Fruit fly (Drosophila melanogaster) S2 (cell line): Measurements from ENCODE around the gene trc.

Experiments used
- CG8478 ChIP-seq: fragments of >200 bp; optimal IDR thresholded peaks from 2 replicates; lab custom pipeline; 2018
- CTCF ChIP-seq, 2 experiments: fragments of >200 bp; optimal IDR thresholded peaks; 2 replicates each; lab custom pipeline; 2018

trc gene

dm6 chr3L:19836375-19836937 is 2.4 kb upstream of the trc start, which contains the start of gene kto:
Gene kto, plus strand, starts transcription at chr3L:19836614.
- TF ChIP-seq CG8478, result no peak
- no peak for TF ChIP-seq CTCF (optimal IDR thresholded peaks at IDR 0.05; lab: Kevin White, UChicago)

dm6 chr3L:19833227-19833626 is 877 bp downstream of the trc start:
- TF ChIP-seq CTCF (optimal IDR thresholded peaks at IDR 0.05; lab: Kevin White, UChicago) (no peak), CG8478 (no peak)

dm6 chr3L:19818701-19819100 is 15.4 kb downstream of the trc start:
- TF ChIP-seq CG8478 (no peak), CTCF (optimal IDR thresholded peaks at IDR 0.05; lab: Kevin White, UChicago) (no peak)

- TF ChIP-seq CTCF (optimal IDR thresholded peaks at IDR 0.05; lab: Kevin White, UChicago) (peak in 1 of 2 experiments; percentile 9), CG8478 (no peak)
These were observed 16.1 kb downstream of the trc start, which contains the start of the genes Fibp and Deaf1 for dm6 chr3L:19817807-19818531. Gene Fibp, minus strand, starts transcription at chr3L:19817967. Gene Deaf1, plus strand, starts transcription at chr3L:19818174.

- TF ChIP-seq CG8478 (no peak), CTCF (optimal IDR thresholded peaks at IDR 0.05; lab: Kevin White, UChicago) (no peak)
These were observed 18.5 kb downstream of the trc start, which contains the start of gene cyc for dm6 chr3L:19815472-19816150. Gene cyc, minus strand, starts transcription at chr3L:19815938.

DNA sequence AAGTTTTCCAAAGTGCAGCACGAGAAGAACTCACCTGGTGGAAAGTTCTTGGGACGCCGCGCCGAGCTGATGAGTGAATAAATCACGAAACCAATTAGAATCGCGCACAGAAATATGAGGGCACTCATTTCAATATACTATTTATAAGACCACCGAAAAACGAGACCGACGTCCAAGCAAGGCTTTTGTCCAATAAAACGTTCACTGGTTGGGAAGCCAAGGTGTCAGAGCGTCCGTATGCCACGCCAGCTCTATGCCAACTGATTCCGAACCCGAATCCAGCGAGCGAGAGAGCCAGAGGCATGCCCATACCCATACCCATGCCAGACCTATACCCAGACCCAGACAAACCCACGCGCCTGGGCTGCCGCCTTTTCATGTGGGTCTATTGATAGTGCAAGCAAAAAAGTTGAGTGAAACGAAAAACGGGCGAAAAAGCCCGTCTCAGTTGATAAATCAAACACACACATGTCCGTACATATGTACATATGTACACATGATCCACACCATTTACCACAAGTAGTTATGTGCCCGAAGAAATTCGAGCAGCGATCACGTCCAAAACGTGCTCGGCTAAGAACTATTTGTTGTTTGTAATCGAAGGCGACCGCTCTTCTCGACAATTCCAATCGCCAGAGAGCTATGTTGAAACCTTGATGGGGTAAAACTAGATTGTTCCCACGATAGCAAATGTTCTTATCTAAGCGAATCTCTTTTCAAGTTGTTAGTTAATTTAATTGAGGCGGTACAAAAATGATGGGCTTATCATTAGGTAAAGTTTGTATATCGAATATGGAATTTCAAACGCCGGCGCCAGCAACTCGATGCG is 20.8 kb downstream of the trc start, which contains the start of gene Cyp305a1:
Gene Cyp305a1 (minus strand): TSS at position 265 of the 829 bp plus-strand sequence.
- TF ChIP-seq CTCF (optimal IDR thresholded peaks at IDR 0.05; lab: Kevin White, UChicago), result no peak
- TF ChIP-seq CG8478, result no peak

dm6 chr3L:19812491-19812890 is 21.6 kb downstream of the trc start:
- TF ChIP-seq CG8478 (no peak), CTCF (optimal IDR thresholded peaks at IDR 0.05; lab: Kevin White, UChicago) (no peak)

DNA sequence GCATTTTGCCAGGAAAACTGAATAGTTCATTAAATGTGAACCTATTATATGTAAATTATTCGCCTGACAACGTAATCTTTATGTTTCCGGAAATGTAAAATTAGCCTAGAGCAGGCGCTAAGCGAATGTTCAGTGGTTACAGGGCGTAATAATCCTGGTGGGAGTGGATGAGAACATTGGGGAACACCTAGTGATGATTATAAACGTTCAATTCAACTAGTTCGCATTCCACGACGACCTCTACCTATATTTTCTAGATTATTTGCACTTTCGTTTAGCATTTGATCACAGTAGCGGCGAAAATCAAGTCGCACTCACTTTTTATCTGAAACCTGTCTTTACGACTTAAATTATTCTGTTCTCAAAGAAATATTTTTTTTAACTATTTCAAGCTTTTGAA is 26.6 kb downstream of the trc start:
- TF ChIP-seq CTCF (optimal IDR thresholded peaks at IDR 0.05; lab: Kevin White, UChicago) (no peak), CG8478 (no peak)

- no peak for TF ChIP-seq CG8478
- TF ChIP-seq CTCF (optimal IDR thresholded peaks at IDR 0.05; lab: Kevin White, UChicago), result no peak
These were observed 27.0 kb downstream of the trc start, which contains the start of the genes CG14104 and Kap-alpha1 for dm6 chr3L:19807103-19807502. Gene CG14104, minus strand, starts transcription at chr3L:19807199. Gene Kap-alpha1, plus strand, starts transcription at chr3L:19807232.

dm6 chr3L:19805895-19806294 is 28.2 kb downstream of the trc start, which contains the start of gene CG34116:
Gene CG34116, minus strand, starts transcription at chr3L:19806036.
- TF ChIP-seq CG8478 (no peak), CTCF (optimal IDR thresholded peaks at IDR 0.05; lab: Kevin White, UChicago) (no peak)

dm6 chr3L:19804908-19805307 is 29.2 kb downstream of the trc start, which contains the start of the genes TORIP and Ccdc58:
Gene TORIP, minus strand, starts transcription at chr3L:19805080.
Gene Ccdc58, plus strand, starts transcription at chr3L:19805181.
- TF ChIP-seq CG8478 (no peak), CTCF (optimal IDR thresholded peaks at IDR 0.05; lab: Kevin White, UChicago) (no peak)

dm6 chr3L:19801105-19801504 is 33.0 kb downstream of the trc start, which contains the start of gene CG14102:
Gene CG14102, minus strand, starts transcription at chr3L:19801291.
- TF ChIP-seq CG8478 (no peak), CTCF (optimal IDR thresholded peaks at IDR 0.05; lab: Kevin White, UChicago) (no peak)

DNA sequence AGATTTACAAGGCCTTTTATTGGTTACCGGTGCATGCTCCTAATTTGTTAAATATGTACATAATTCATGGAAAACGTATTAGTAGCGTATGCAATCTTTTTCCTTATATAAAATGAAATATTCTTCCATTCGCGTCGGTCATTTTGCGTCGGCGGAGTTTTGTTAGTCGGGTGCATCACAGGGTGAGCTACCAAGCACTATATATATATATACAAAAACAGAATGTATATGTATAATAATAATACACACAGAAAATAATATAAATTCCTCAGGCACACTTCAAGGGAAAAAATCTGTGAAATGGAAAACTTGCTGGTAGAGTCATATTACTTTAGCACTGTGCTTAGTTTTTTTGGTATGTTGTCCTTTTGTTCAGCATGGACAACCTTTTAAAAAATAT is 35.1 kb downstream of the trc start, which contains the start of gene Ir76a:
Gene Ir76a (plus strand): TSS at position 301 of the 400 bp plus-strand sequence.
- TF ChIP-seq CTCF (optimal IDR thresholded peaks at IDR 0.05; lab: Kevin White, UChicago) (no peak), CG8478 (no peak)

- TF ChIP-seq CTCF (optimal IDR thresholded peaks at IDR 0.05; lab: Kevin White, UChicago) (no peak), CG8478 (no peak)
These were observed 39.8 kb downstream of the trc start for dm6 chr3L:19794203-19794802.
